Fruit fly (Drosophila melanogaster): ENCODE results near the gene CG1943.

dm6 chr3R:7124109-7124639 lies 49.5 kb downstream of the CG1943 start, which contains the start of the genes Alh and CG10098:
- TF ChIP-seq CG8478 (optimal IDR thresholded peaks at IDR 0.05): no peak
- TF ChIP-seq CTCF (optimal IDR thresholded peaks at IDR 0.05): peak in 1 of 2 experiments; percentile 21

Data from S2 (cell line).